Worm (Caenorhabditis elegans): ENCODE results near the gene erd-2.1.
A peak's percentile ranks its signal among the peaks of the same experiment; 100 is the strongest.

Gene erd-2.1

ce11 chrX:10132546-10133032 is 26.0 kb downstream of the erd-2.1 start (continued):
- TF ChIP-seq B0261.1 (tag; optimal IDR thresholded peaks at IDR 0.05) (peak; percentile 80), die-1 (tag; optimal IDR thresholded peaks at IDR 0.05) (peak; percentile 84), madf-10 (tag; optimal IDR thresholded peaks at IDR 0.05) (peak; percentile 73), D2030.7 (GFP tag; IDR thresholded peaks at IDR 0.05) (peak; percentile 71), attf-3 (GFP tag; conservative IDR thresholded peaks at IDR 0.05) (0 out of 2 replicates have a peak, but pooled peaks have one; percentile 24), nhr-80 (tag; optimal IDR thresholded peaks at IDR 0.05) (peak; percentile 48), ztf-25 (GFP tag; IDR thresholded peaks at IDR 0.05) (0 out of 2 replicates have a peak, but pooled peaks have one; percentile 51), rpc-1 (optimal IDR thresholded peaks at IDR 0.05) (peak; percentile 92), rpc-1 (tag; optimal IDR thresholded peaks at IDR 0.05) (peak; percentile 89), snpc-1.3 (tag; optimal IDR thresholded peaks at IDR 0.05; ENCODE audit: insufficient read depth) (peak; percentile 51), rec-8 (tag; optimal IDR thresholded peaks at IDR 0.05) (peak; percentile 49 to 50), nfyb-1 (GFP tag; IDR thresholded peaks at IDR 0.05) (0 out of 2 replicates have a peak, but pooled peaks have one; percentile 38), snpc-4 (GFP tag; optimal IDR thresholded peaks at IDR 0.05) (peak; percentile 61), snpc-4 (tag; optimal IDR thresholded peaks at IDR 0.05) (peak; percentile 28 to 85 (median 56)), tbp1 (GFP tag; optimal IDR thresholded peaks at IDR 0.05) (peak; percentile 96), ztf-18 (tag; optimal IDR thresholded peaks at IDR 0.05) (peak; percentile 50), Y56A3A.18 (GFP tag; IDR thresholded peaks at IDR 0.05) (peak; percentile 75; the same call in 1 of the 2 replicates)

ce11 chrX:10130159-10130558 is 28.5 kb downstream of the erd-2.1 start:
- TF ChIP-seq B0336.3 (GFP tag; IDR thresholded peaks at IDR 0.05): no peak
- TF ChIP-seq nhr-80 (tag; optimal IDR thresholded peaks at IDR 0.05): peak; percentile 18

- TF ChIP-seq let-607 (tag; optimal IDR thresholded peaks at IDR 0.05) (peak in 1 of 2 experiments; percentile 17), tbp1 (GFP tag; optimal IDR thresholded peaks at IDR 0.05) (peak; percentile 88), madf-10 (tag; optimal IDR thresholded peaks at IDR 0.05) (peak; percentile 45), dox-1 (GFP tag; IDR thresholded peaks at IDR 0.05) (no peak), rcor-1 (GFP tag; IDR thresholded peaks at IDR 0.05) (0 out of 2 replicates have a peak, but pooled peaks have one; percentile 33), ama-1 (optimal IDR thresholded peaks at IDR 0.05) (no peak), ama-1 (GFP tag; optimal IDR thresholded peaks at IDR 0.05) (peak; percentile 3 to 57), nhr-90 (tag; optimal IDR thresholded peaks at IDR 0.05) (peak; percentile 51), him-1 (tag; optimal IDR thresholded peaks at IDR 0.05) (peak; percentile 46), snpc-1.3 (tag; optimal IDR thresholded peaks at IDR 0.05; ENCODE audit: insufficient read depth) (no peak), rec-8 (tag; optimal IDR thresholded peaks at IDR 0.05) (peak; percentile 50 to 53), xnd-1 (tag; optimal IDR thresholded peaks at IDR 0.05) (no peak), mxl-1 (tag; optimal IDR thresholded peaks at IDR 0.05) (peak; percentile 63), atf-7 (tag; optimal IDR thresholded peaks at IDR 0.05) (no peak), snpc-4 (GFP tag; optimal IDR thresholded peaks at IDR 0.05) (peak; percentile 70), snpc-4 (tag; optimal IDR thresholded peaks at IDR 0.05) (peak in 1 of 4 experiments; percentile 60), athp-1 (tag; optimal IDR thresholded peaks at IDR 0.05) (peak; percentile 47), Y67H2A.10 (GFP tag; conservative IDR thresholded peaks at IDR 0.05) (no peak), snpc-3.4 (tag; optimal IDR thresholded peaks at IDR 0.05) (peak; percentile 23), ztf-18 (tag; optimal IDR thresholded peaks at IDR 0.05) (peak; percentile 42), somi-1 (GFP tag; optimal IDR thresholded peaks at IDR 0.05) (peak; percentile 29), F57A8.1 (GFP tag; optimal IDR thresholded peaks at IDR 0.05) (no peak), Y56A3A.18 (GFP tag; IDR thresholded peaks at IDR 0.05) (0 out of 2 replicates have a peak, but pooled peaks have one; percentile 52), repo-1 (tag; optimal IDR thresholded peaks at IDR 0.05) (no peak), egl-18 (GFP tag; IDR thresholded peaks at IDR 0.05) (no peak), ZK185.1 (tag; optimal IDR thresholded peaks at IDR 0.05; ENCODE audit: poor library complexity, severe bottlenecking) (peak; percentile 41), D2030.7 (GFP tag; IDR thresholded peaks at IDR 0.05) (peak; percentile 63), hlh-12 (tag; optimal IDR thresholded peaks at IDR 0.05) (peak; percentile 52), ceh-27 (GFP tag; optimal IDR thresholded peaks at IDR 0.05) (peak; percentile 12), ceh-91 (GFP tag; IDR thresholded peaks at IDR 0.05) (no peak), rpc-1 (optimal IDR thresholded peaks at IDR 0.05) (peak; percentile 80), rpc-1 (tag; optimal IDR thresholded peaks at IDR 0.05) (peak; percentile 94), mes-4 (tag; optimal IDR thresholded peaks at IDR 0.05) (peak; percentile 12), B0261.1 (tag; optimal IDR thresholded peaks at IDR 0.05) (peak; percentile 85), ceh-100 (GFP tag; IDR thresholded peaks at IDR 0.05) (0 out of 2 replicates have a peak, but pooled peaks have one; percentile 30), hmg-1.2 (GFP tag; IDR thresholded peaks at IDR 0.05) (peak; percentile 56), ztf-25 (GFP tag; IDR thresholded peaks at IDR 0.05) (peak; percentile 75), die-1 (tag; optimal IDR thresholded peaks at IDR 0.05) (peak; percentile 72)
Observed at ce11 chrX:10124338-10124737, 34.3 kb downstream of the erd-2.1 start.
